Worm (Caenorhabditis elegans): Measurements from ENCODE around the gene xbx-4.

Gene xbx-4

DNA sequence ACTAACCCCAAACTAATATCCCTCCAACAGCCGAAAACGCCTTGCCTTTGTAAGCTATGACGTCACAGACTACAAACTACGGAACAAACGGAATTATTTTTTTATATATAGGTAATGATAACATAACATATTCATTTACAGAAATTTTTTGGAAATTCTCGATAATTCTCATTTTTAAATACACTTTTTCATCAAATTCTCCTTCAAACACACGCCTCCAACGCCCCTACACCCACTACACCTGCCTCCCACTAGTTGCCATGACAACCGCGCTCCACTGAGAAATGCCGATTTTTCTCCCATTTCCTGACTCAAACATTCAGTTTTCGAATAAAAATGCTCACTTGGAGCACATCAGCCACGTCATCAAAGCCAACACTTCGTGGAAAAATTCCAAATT, at the start of gene xbx-4:
xbx-4 (plus strand) TSS at position 301 of the 400 bp plus-strand sequence.
- TF ChIP-seq sea-1 (GFP tag; conservative IDR thresholded peaks at IDR 0.05): no peak
- TF ChIP-seq ceh-13 (GFP tag; optimal IDR thresholded peaks at IDR 0.05): no peak
- no peak for TF ChIP-seq pes-1 (GFP tag; IDR thresholded peaks at IDR 0.05)
- no peak for TF ChIP-seq aly-1 (tag; optimal IDR thresholded peaks at IDR 0.05)
- TF ChIP-seq B0310.2 (tag; optimal IDR thresholded peaks at IDR 0.05): no peak
- TF ChIP-seq F13C5.2 (tag; optimal IDR thresholded peaks at IDR 0.05): no peak
- TF ChIP-seq tra-4 (tag; optimal IDR thresholded peaks at IDR 0.05): no peak

DNA sequence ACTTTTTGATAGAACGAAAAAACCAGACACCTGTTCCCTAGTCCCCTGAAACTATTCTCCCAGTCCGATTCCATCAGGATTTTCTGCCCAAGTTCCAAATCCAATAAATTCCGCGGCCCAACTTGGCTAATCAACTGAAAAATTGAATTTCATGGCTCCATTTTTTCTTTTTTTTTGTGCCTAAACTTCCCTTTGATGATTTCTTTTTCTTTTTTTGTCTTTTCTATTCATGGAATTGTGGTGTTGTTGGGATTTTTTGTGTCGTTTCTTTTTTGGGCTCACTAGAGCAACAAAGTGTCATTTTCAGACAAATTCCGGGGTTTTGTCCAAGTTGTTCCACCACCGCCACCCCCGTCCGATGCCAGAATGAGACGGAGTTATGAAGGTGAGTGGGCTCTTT, 48.5 kb upstream of the xbx-4 start, which contains the start of gene arrd-26:
arrd-26 (plus strand) TSS at position 301 of the 400 bp plus-strand sequence.
- TF ChIP-seq hnd-1 (tag; optimal IDR thresholded peaks at IDR 0.05) (no peak), tbx-37 (GFP tag; conservative IDR thresholded peaks at IDR 0.05) (no peak)

- TF ChIP-seq hmbx-1 (tag; optimal IDR thresholded peaks at IDR 0.05) (no peak), tbx-11 (GFP tag; IDR thresholded peaks at IDR 0.05) (no peak)
Measured at ce11 chrIV:2077159-2077835, 37.1 kb upstream of the xbx-4 start.

- TF ChIP-seq F13C5.2 (tag; optimal IDR thresholded peaks at IDR 0.05): no peak
- no peak for TF ChIP-seq tra-4 (tag; optimal IDR thresholded peaks at IDR 0.05)
- no peak for TF ChIP-seq B0310.2 (tag; optimal IDR thresholded peaks at IDR 0.05)
- TF ChIP-seq tbx-37 (GFP tag; conservative IDR thresholded peaks at IDR 0.05): no peak
- TF ChIP-seq ceh-13 (GFP tag; optimal IDR thresholded peaks at IDR 0.05): no peak
- TF ChIP-seq ets-7 (tag; optimal IDR thresholded peaks at IDR 0.05): no peak
- no peak for TF ChIP-seq pes-1 (GFP tag; IDR thresholded peaks at IDR 0.05)
Measured at ce11 chrIV:2080340-2080739, 34.1 kb upstream of the xbx-4 start.

- no peak for TF ChIP-seq tbx-11 (GFP tag; IDR thresholded peaks at IDR 0.05)
- TF ChIP-seq hmg-4 (GFP tag; optimal IDR thresholded peaks at IDR 0.05): no peak
- no peak for TF ChIP-seq sea-1 (GFP tag; conservative IDR thresholded peaks at IDR 0.05)
- TF ChIP-seq B0310.2 (tag; optimal IDR thresholded peaks at IDR 0.05): no peak
- no peak for TF ChIP-seq ceh-13 (GFP tag; optimal IDR thresholded peaks at IDR 0.05)
Measured at ce11 chrIV:2083146-2083545, 31.3 kb upstream of the xbx-4 start.

DNA sequence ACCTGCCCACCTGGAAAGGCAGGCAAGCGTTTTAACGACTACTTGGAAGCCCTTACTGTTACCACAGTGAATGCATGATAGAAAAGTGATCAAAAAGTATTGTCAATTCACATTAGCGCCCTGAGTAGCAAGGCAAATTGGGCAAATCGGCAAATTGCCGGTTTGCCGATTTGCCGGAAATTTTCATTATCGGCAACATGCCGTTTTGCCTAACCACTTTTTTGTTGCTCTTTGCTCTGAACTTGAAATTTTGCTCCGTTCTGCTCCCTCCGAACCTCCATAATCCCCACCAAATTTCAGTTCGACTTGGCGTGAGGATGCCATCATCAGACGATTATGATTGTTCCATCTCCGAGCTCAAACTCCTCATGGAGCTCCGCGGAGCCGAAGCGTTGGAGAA, 30.7 kb upstream of the xbx-4 start, which contains the start of gene mca-2:
mca-2 (plus strand) TSS at position 301 of the 400 bp plus-strand sequence.
- no peak for TF ChIP-seq hnd-1 (tag; optimal IDR thresholded peaks at IDR 0.05)
- TF ChIP-seq ceh-36 (tag; optimal IDR thresholded peaks at IDR 0.05): no peak
- no peak for TF ChIP-seq tbx-37 (GFP tag; conservative IDR thresholded peaks at IDR 0.05)
- TF ChIP-seq tra-4 (tag; optimal IDR thresholded peaks at IDR 0.05): no peak
- TF ChIP-seq ama-1 (optimal IDR thresholded peaks at IDR 0.05): no peak
- TF ChIP-seq sea-1 (GFP tag; conservative IDR thresholded peaks at IDR 0.05): no peak
- no peak for TF ChIP-seq flt-1 (GFP tag; IDR thresholded peaks at IDR 0.05)
- no peak for TF ChIP-seq tbx-11 (GFP tag; IDR thresholded peaks at IDR 0.05)
- no peak for TF ChIP-seq hmg-4 (GFP tag; optimal IDR thresholded peaks at IDR 0.05)
- TF ChIP-seq hmbx-1 (tag; optimal IDR thresholded peaks at IDR 0.05): no peak
- TF ChIP-seq pes-1 (GFP tag; IDR thresholded peaks at IDR 0.05): no peak

DNA sequence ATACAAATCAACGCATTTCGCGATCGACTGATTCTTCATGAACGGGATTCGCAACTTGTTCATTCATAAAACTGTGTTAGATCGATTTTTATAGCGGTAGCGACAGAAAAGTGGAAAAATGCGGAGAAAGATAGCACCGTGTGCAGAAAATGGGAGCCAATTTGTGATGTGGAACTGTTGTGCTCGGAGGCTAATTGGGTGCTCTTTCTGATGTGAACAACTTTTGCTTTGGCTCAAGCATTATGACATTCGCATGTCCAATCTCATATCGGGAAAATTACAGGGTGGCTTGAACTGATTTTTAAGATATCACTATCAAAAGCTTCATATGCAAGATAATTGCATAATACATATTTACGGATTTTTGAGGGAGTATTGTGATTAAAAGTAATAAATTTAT, 14.7 kb upstream of the xbx-4 start, which contains the start of gene C23H5.11:
C23H5.11 (minus strand) TSS at position 101 of the 400 bp plus-strand sequence.
- TF ChIP-seq tbx-37 (GFP tag; conservative IDR thresholded peaks at IDR 0.05): no peak
- no peak for TF ChIP-seq flt-1 (GFP tag; IDR thresholded peaks at IDR 0.05)
- TF ChIP-seq hnd-1 (tag; optimal IDR thresholded peaks at IDR 0.05): no peak
- TF ChIP-seq ets-7 (tag; optimal IDR thresholded peaks at IDR 0.05): no peak
- TF ChIP-seq ceh-36 (tag; optimal IDR thresholded peaks at IDR 0.05): no peak
- TF ChIP-seq hmbx-1 (tag; optimal IDR thresholded peaks at IDR 0.05): no peak
- TF ChIP-seq ama-1 (optimal IDR thresholded peaks at IDR 0.05): no peak
- no peak for TF ChIP-seq tbx-11 (GFP tag; IDR thresholded peaks at IDR 0.05)
- TF ChIP-seq sea-1 (GFP tag; conservative IDR thresholded peaks at IDR 0.05): no peak
- no peak for TF ChIP-seq F13C5.2 (tag; optimal IDR thresholded peaks at IDR 0.05)
- no peak for TF ChIP-seq ceh-13 (GFP tag; optimal IDR thresholded peaks at IDR 0.05)
- TF ChIP-seq B0310.2 (tag; optimal IDR thresholded peaks at IDR 0.05): no peak
- no peak for TF ChIP-seq aly-1 (tag; optimal IDR thresholded peaks at IDR 0.05)
- no peak for TF ChIP-seq tra-4 (tag; optimal IDR thresholded peaks at IDR 0.05)
- TF ChIP-seq pes-1 (GFP tag; IDR thresholded peaks at IDR 0.05): no peak

ce11 chrIV:2102793-2103192, 11.6 kb upstream of the xbx-4 start, which contains the start of gene C23H5.15:
C23H5.15 (minus strand) TSS chrIV:2102893.
- no peak for TF ChIP-seq flt-1 (GFP tag; IDR thresholded peaks at IDR 0.05)
- no peak for TF ChIP-seq hmg-4 (GFP tag; optimal IDR thresholded peaks at IDR 0.05)
- TF ChIP-seq hnd-1 (tag; optimal IDR thresholded peaks at IDR 0.05): no peak
- no peak for TF ChIP-seq F13C5.2 (tag; optimal IDR thresholded peaks at IDR 0.05)
- TF ChIP-seq scrt-1 (GFP tag; IDR thresholded peaks at IDR 0.05): no peak
- TF ChIP-seq tra-4 (tag; optimal IDR thresholded peaks at IDR 0.05): no peak
- no peak for TF ChIP-seq ceh-36 (tag; optimal IDR thresholded peaks at IDR 0.05)
- no peak for TF ChIP-seq tbx-11 (GFP tag; IDR thresholded peaks at IDR 0.05)
- TF ChIP-seq aly-1 (tag; optimal IDR thresholded peaks at IDR 0.05): no peak
- TF ChIP-seq ama-1 (optimal IDR thresholded peaks at IDR 0.05): no peak
- TF ChIP-seq ceh-13 (GFP tag; optimal IDR thresholded peaks at IDR 0.05): no peak
- TF ChIP-seq sea-1 (GFP tag; conservative IDR thresholded peaks at IDR 0.05): no peak
- no peak for TF ChIP-seq B0310.2 (tag; optimal IDR thresholded peaks at IDR 0.05)
